In genomic region chr3R:12439401-12440143, dm6 we compare ENCODE assay signal across 1 fruit fly cellular context.
TF ChIP-seq lines count a peak whose summit lies in the region.

Gene Desat1 (plus strand): TSS chr3R:12439600.

TF ChIP-seq in whole organism, embryonic, 481 proteins besides CTCF, POLR2A, EP300 and RAD21 (continued from another document):
- TF ChIP-seq Six4 (GFP tag; optimal IDR thresholded peaks at IDR 0.05; lab: Kevin White, UChicago) (no peak), tx (GFP tag; optimal IDR thresholded peaks at IDR 0.05; lab: Kevin White, UChicago) (no peak), BtbVII (GFP tag; optimal IDR thresholded peaks at IDR 0.05; lab: Kevin White, UChicago) (peak; percentile 46), nerfin-2 (GFP tag; IDR thresholded peaks at IDR 0.05; lab: Robert Waterston, UW; ENCODE audit: partially characterized antibody) (peak; percentile 77), Med (GFP tag; lab: Kevin White, UChicago) (peak; percentile 72), MESR4 (GFP tag; optimal IDR thresholded peaks at IDR 0.05; lab: Kevin White, UChicago) (peak; percentile 40), CG10209 (GFP tag; optimal IDR thresholded peaks at IDR 0.05; lab: Kevin White, UChicago) (no peak), CG30020 (tag; optimal IDR thresholded peaks at IDR 0.05; lab: Kevin White, UChicago) (peak; percentile 32), CG7745 (tag; optimal IDR thresholded peaks at IDR 0.05; lab: Kevin White, UChicago) (no peak), CG2712 (tag; optimal IDR thresholded peaks at IDR 0.05; lab: Kevin White, UChicago) (peak; percentile 38), CG10147 (GFP tag; optimal IDR thresholded peaks at IDR 0.05; lab: Kevin White, UChicago) (no peak), mirr (GFP tag; optimal IDR thresholded peaks at IDR 0.05; lab: Kevin White, UChicago) (no peak), CG3995 (GFP tag; optimal IDR thresholded peaks at IDR 0.05; lab: Kevin White, UChicago) (peak; percentile 19), sug (tag; optimal IDR thresholded peaks at IDR 0.05; lab: Kevin White, UChicago) (peak; percentile 22), CG7987 (GFP tag; optimal IDR thresholded peaks at IDR 0.05; lab: Kevin White, UChicago) (peak; percentile 80), pho (GFP tag; optimal IDR thresholded peaks at IDR 0.05; lab: Kevin White, UChicago) (no peak), HLH4C (GFP tag; IDR thresholded peaks at IDR 0.05; lab: Robert Waterston, UW; ENCODE audit: partially characterized antibody) (peak; percentile 89), sd (tag; optimal IDR thresholded peaks at IDR 0.05; lab: Kevin White, UChicago) (peak; percentile 29), ato (GFP tag; IDR thresholded peaks at IDR 0.05; lab: Robert Waterston, UW; ENCODE audit: partially characterized antibody) (peak; percentile 86), MTF-1 (GFP tag; optimal IDR thresholded peaks at IDR 0.05; lab: Kevin White, UChicago; ENCODE audit: borderline replicate concordance) (no peak), gfzf (GFP tag; optimal IDR thresholded peaks at IDR 0.05; lab: Kevin White, UChicago) (peak; percentile 34), CG2116 (GFP tag; optimal IDR thresholded peaks at IDR 0.05; lab: Kevin White, UChicago) (peak; percentile 87), Scr (GFP tag; IDR thresholded peaks at IDR 0.05; lab: Robert Waterston, UW; ENCODE audit: partially characterized antibody) (peak; percentile 91), CG13287 (GFP tag; IDR thresholded peaks at IDR 0.05; lab: Robert Waterston, UW; ENCODE audit: partially characterized antibody) (peak; percentile 94), Atf3 (GFP tag; optimal IDR thresholded peaks at IDR 0.05; lab: Kevin White, UChicago) (no peak), fd3F (GFP tag; optimal IDR thresholded peaks at IDR 0.05; lab: Kevin White, UChicago) (no peak), CG17829 (tag; optimal IDR thresholded peaks at IDR 0.05; lab: Kevin White, UChicago) (peak; percentile 15), Dll (GFP tag; IDR thresholded peaks at IDR 0.05; lab: Robert Waterston, UW; ENCODE audit: partially characterized antibody) (peak; percentile 93), CG2120 (GFP tag; optimal IDR thresholded peaks at IDR 0.05; lab: Kevin White, UChicago) (peak; percentile 51), pfk (GFP tag; optimal IDR thresholded peaks at IDR 0.05; lab: Kevin White, UChicago) (no peak), NFAT (GFP tag; IDR thresholded peaks at IDR 0.05; lab: Robert Waterston, UW) (peak; percentile 9; the same call in 1 of the 2 replicates)
